Worm (Caenorhabditis elegans) whole organism, young adult: ENCODE results near the gene F31B12.3.

ENCODE experiments used
- B0336.3 ChIP-seq: fragments of 200-800 bp; sonication (Bioruptor generic); IDR thresholded peaks from 2 replicates; pipeline ENCODE4 v1.3.6; 2022; ENCODE audit warnings: missing genetic modification characterization, missing compliant biosample characterization
- D2030.7 ChIP-seq: fragments of 200-800 bp; sonication (Bioruptor generic); IDR thresholded peaks from 2 replicates; pipeline ENCODE4 v1.3.6; 2022; ENCODE audit warnings: missing genetic modification reagents, missing genetic modification characterization, missing compliant biosample characterization
- F23B12.7 ChIP-seq: sonication (generic microtip); optimal IDR thresholded peaks from 2 replicates; lab custom pipeline; 2017; ENCODE audit warnings: missing genetic modification characterization, mild to moderate bottlenecking, missing compliant biosample characterization, antibody characterized with exemption, moderate library complexity; ENCODE audit not compliant: insufficient read depth
- F33H1.4 ChIP-seq: fragments of 200-800 bp; sonication (Bioruptor generic); IDR thresholded peaks from 2 replicates; pipeline ENCODE4 v1.3.6; 2022; ENCODE audit warnings: missing genetic modification reagents, missing genetic modification characterization, missing compliant biosample characterization
- F39B2.1 ChIP-seq: fragments of 200-800 bp; sonication (Bioruptor generic); IDR thresholded peaks from 2 replicates; pipeline ENCODE4 v1.3.6; 2022; ENCODE audit warnings: missing genetic modification reagents, missing genetic modification characterization, missing compliant biosample characterization
- F49E8.2 ChIP-seq: sonication (generic microtip); optimal IDR thresholded peaks from 3 replicates; lab custom pipeline; 2017; ENCODE audit warnings: missing genetic modification characterization, mild to moderate bottlenecking, missing compliant biosample characterization, antibody characterized with exemption, moderate library complexity; ENCODE audit not compliant: insufficient read depth
- T07F8.4 ChIP-seq: sonication (generic microtip); optimal IDR thresholded peaks from 2 replicates; lab custom pipeline; 2016; ENCODE audit warnings: mild to moderate bottlenecking, missing genetic modification characterization, moderate library complexity, missing compliant biosample characterization
- T26A5.8 ChIP-seq: sonication (generic microtip); optimal IDR thresholded peaks from 2 replicates; lab custom pipeline; 2016; ENCODE audit warnings: missing genetic modification characterization, missing compliant biosample characterization
- Y53F4B.3 ChIP-seq: fragments of 200-800 bp; sonication (Bioruptor generic); IDR thresholded peaks from 2 replicates; pipeline ENCODE4 v1.3.6; 2022; ENCODE audit warnings: missing genetic modification reagents, missing genetic modification characterization, missing compliant biosample characterization
- Y79H2A.3 ChIP-seq: fragments of 200-800 bp; sonication (Bioruptor generic); conservative IDR thresholded peaks from 2 replicates; pipeline ENCODE4 v1.3.6; 2022; ENCODE audit warnings: missing genetic modification reagents, missing genetic modification characterization, missing compliant biosample characterization
- aptf-2 ChIP-seq: fragments of 200-800 bp; sonication (Bioruptor generic); conservative IDR thresholded peaks from 2 replicates; pipeline ENCODE4 v1.3.6; 2022; ENCODE audit warnings: missing genetic modification reagents, missing genetic modification characterization, missing compliant biosample characterization
- athp-1 ChIP-seq: sonication (generic microtip); optimal IDR thresholded peaks from 2 replicates; lab custom pipeline; 2017; ENCODE audit warnings: mild to moderate bottlenecking, missing genetic modification characterization, missing compliant biosample characterization
- attf-3 ChIP-seq: fragments of 200-800 bp; sonication (Bioruptor generic); conservative IDR thresholded peaks from 2 replicates; pipeline ENCODE4 v1.3.6; 2022; ENCODE audit warnings: missing genetic modification reagents, missing genetic modification characterization, missing compliant biosample characterization
- cebp-1 ChIP-seq, 2 experiments: fragments of 200-800 bp in 1 of 2; sonication (Bioruptor generic) in 1 of 2; sonication (generic microtip) in 1 of 2; IDR thresholded peaks in 1 of 2; optimal IDR thresholded peaks in 1 of 2; 2 replicates each; pipeline versions ENCODE4 v1.3.6 to Lab custom; 2017 to 2022; ENCODE audit warnings: missing compliant biosample characterization in 2 of 2, missing genetic modification characterization in 2 of 2, mild to moderate bottlenecking in 1 of 2, missing genetic modification reagents in 1 of 2, moderate library complexity in 1 of 2
- ceh-27 ChIP-seq: fragments of 200-800 bp; sonication (Bioruptor generic); optimal IDR thresholded peaks from 2 replicates; lab custom pipeline; 2018; ENCODE audit warnings: mild to moderate bottlenecking, missing genetic modification characterization, moderate library complexity, missing compliant biosample characterization
- ceh-58 ChIP-seq: fragments of 200-800 bp; sonication (Bioruptor generic); IDR thresholded peaks from 2 replicates; pipeline ENCODE4 v1.3.6; 2022; ENCODE audit warnings: missing genetic modification characterization, missing compliant biosample characterization
- ceh-79 ChIP-seq: sonication (generic microtip); optimal IDR thresholded peaks from 2 replicates; lab custom pipeline; 2017; ENCODE audit warnings: mild to moderate bottlenecking, missing genetic modification characterization, missing compliant biosample characterization
- chd-7 ChIP-seq: sonication (generic microtip); optimal IDR thresholded peaks from 2 replicates; lab custom pipeline; 2016; ENCODE audit warnings: mild to moderate bottlenecking, missing genetic modification characterization, moderate library complexity, missing compliant biosample characterization
- efl-1 ChIP-seq: fragments of 150-350 bp; optimal IDR thresholded peaks from 2 replicates; lab custom pipeline; 2014; ENCODE audit warnings: missing biosample characterization, missing genetic modification reagents, missing genetic modification characterization
- egrh-3 ChIP-seq: fragments of 200-800 bp; sonication (Bioruptor generic); IDR thresholded peaks from 2 replicates; pipeline ENCODE4 v1.3.6; 2022; ENCODE audit warnings: missing genetic modification reagents, missing genetic modification characterization, missing compliant biosample characterization
- ekl-4 ChIP-seq: fragments of 200-800 bp; sonication (Bioruptor generic); IDR thresholded peaks from 2 replicates; pipeline ENCODE4 v1.3.6; 2022; ENCODE audit warnings: missing genetic modification reagents, missing genetic modification characterization, missing compliant biosample characterization
- hlh-26 ChIP-seq: fragments of 200-800 bp; sonication (Bioruptor generic); conservative IDR thresholded peaks from 2 replicates; pipeline ENCODE4 v1.3.6; 2022; ENCODE audit warnings: missing genetic modification reagents, missing genetic modification characterization, missing compliant biosample characterization
- hsf-1 ChIP-seq: fragments of 200-800 bp; sonication (Bioruptor generic); IDR thresholded peaks from 2 replicates; pipeline ENCODE4 v1.3.6; 2022; ENCODE audit warnings: missing genetic modification reagents, missing genetic modification characterization, missing compliant biosample characterization
- let-607 ChIP-seq, 2 experiments: fragments of 200-800 bp in 1 of 2; sonication (Bioruptor generic) in 1 of 2; sonication (generic microtip) in 1 of 2; optimal IDR thresholded peaks; 2 replicates each; lab custom pipeline; 2016 to 2018; ENCODE audit warnings: mild to moderate bottlenecking in 2 of 2, missing compliant biosample characterization in 2 of 2, missing genetic modification characterization in 2 of 2, moderate library complexity in 2 of 2, missing genotype in 1 of 2
- lin-26 ChIP-seq: fragments of 200-800 bp; sonication (Bioruptor generic); IDR thresholded peaks from 2 replicates; pipeline ENCODE4 v1.3.6; 2022; ENCODE audit warnings: missing genetic modification reagents, missing genetic modification characterization, missing compliant biosample characterization
- lin-35 ChIP-seq, 3 experiments: fragments of 150-350 bp in 2 of 3; sonication (generic microtip) in 1 of 3; optimal IDR thresholded peaks; 2 replicates each; lab custom pipeline; 2014 to 2018; ENCODE audit warnings: missing biosample characterization in 3 of 3, missing genetic modification characterization in 3 of 3, missing genetic modification reagents in 3 of 3
- lsl-1 ChIP-seq: fragments of 200-800 bp; sonication (Bioruptor generic); optimal IDR thresholded peaks from 2 replicates; lab custom pipeline; 2018; ENCODE audit warnings: mild to moderate bottlenecking, missing genetic modification characterization, moderate library complexity, missing compliant biosample characterization
- mcd-1 ChIP-seq: fragments of 200-800 bp; sonication (Bioruptor generic); IDR thresholded peaks from 2 replicates; pipeline ENCODE4 v1.3.6; 2022; ENCODE audit warnings: missing genetic modification reagents, missing genetic modification characterization, missing compliant biosample characterization
- mes-4 ChIP-seq: sonication (generic microtip); optimal IDR thresholded peaks from 2 replicates; lab custom pipeline; 2016; ENCODE audit warnings: missing genotype, missing genetic modification characterization, missing compliant biosample characterization
- nfya-1 ChIP-seq: sonication (generic microtip); optimal IDR thresholded peaks from 2 replicates; lab custom pipeline; 2017; ENCODE audit warnings: antibody characterized with exemption, missing compliant biosample characterization, missing genetic modification characterization, borderline replicate concordance; ENCODE audit not compliant: insufficient read depth
- nhr-120 ChIP-seq: fragments of 200-800 bp; sonication (Bioruptor generic); IDR thresholded peaks from 2 replicates; pipeline ENCODE4 v1.3.6; 2022; ENCODE audit warnings: missing genetic modification characterization, missing compliant biosample characterization
- nhr-80 ChIP-seq: sonication (generic microtip); optimal IDR thresholded peaks from 2 replicates; lab custom pipeline; 2016; ENCODE audit warnings: missing genetic modification characterization, missing compliant biosample characterization
- nhr-90 ChIP-seq: sonication (generic microtip); optimal IDR thresholded peaks from 2 replicates; lab custom pipeline; 2016; ENCODE audit warnings: missing genotype, mild to moderate bottlenecking, missing genetic modification characterization, missing compliant biosample characterization
- pbrm-1 ChIP-seq: fragments of 200-800 bp; sonication (Bioruptor generic); IDR thresholded peaks from 2 replicates; pipeline ENCODE4 v1.3.6; 2022; ENCODE audit warnings: missing genetic modification reagents, missing genetic modification characterization, missing compliant biosample characterization
- repo-1 ChIP-seq: sonication (generic microtip); optimal IDR thresholded peaks from 2 replicates; lab custom pipeline; 2017; ENCODE audit warnings: mild to moderate bottlenecking, missing genetic modification characterization, missing compliant biosample characterization
- somi-1 ChIP-seq: fragments of 200-800 bp; sonication (Bioruptor generic); optimal IDR thresholded peaks from 2 replicates; lab custom pipeline; 2018; ENCODE audit warnings: mild to moderate bottlenecking, missing genetic modification characterization, missing compliant biosample characterization
- unc-62 ChIP-seq: fragments of 150-350 bp; optimal IDR thresholded peaks from 2 replicates; lab custom pipeline; 2014; ENCODE audit warnings: missing biosample characterization, missing genetic modification reagents, missing genetic modification characterization
- zim-3 ChIP-seq: sonication (generic microtip); optimal IDR thresholded peaks from 2 replicates; lab custom pipeline; 2017; ENCODE audit warnings: mild to moderate bottlenecking, missing genetic modification characterization, moderate library complexity, missing compliant biosample characterization
- ztf-18 ChIP-seq: sonication (generic microtip); optimal IDR thresholded peaks from 2 replicates; lab custom pipeline; 2016; ENCODE audit warnings: missing genotype, mild to moderate bottlenecking, missing genetic modification characterization, missing compliant biosample characterization
- ztf-22 ChIP-seq: fragments of 200-800 bp; sonication (Bioruptor generic); optimal IDR thresholded peaks from 2 replicates; lab custom pipeline; 2018; ENCODE audit warnings: mild to moderate bottlenecking, missing genetic modification characterization, moderate library complexity, missing compliant biosample characterization
- ztf-25 ChIP-seq: fragments of 200-800 bp; sonication (Bioruptor generic); IDR thresholded peaks from 2 replicates; pipeline ENCODE4 v1.3.6; 2022; ENCODE audit warnings: missing genetic modification reagents, missing genetic modification characterization, missing compliant biosample characterization
- ztf-26 ChIP-seq: sonication (generic microtip); optimal IDR thresholded peaks from 2 replicates; lab custom pipeline; 2017; ENCODE audit warnings: missing genetic modification characterization, missing compliant biosample characterization
- ztf-6 ChIP-seq: fragments of 200-800 bp; sonication (Bioruptor generic); IDR thresholded peaks from 2 replicates; pipeline ENCODE4 v1.3.6; 2022; ENCODE audit warnings: missing genetic modification reagents, missing genetic modification characterization, missing compliant biosample characterization

The F31B12.3 gene

DNA sequence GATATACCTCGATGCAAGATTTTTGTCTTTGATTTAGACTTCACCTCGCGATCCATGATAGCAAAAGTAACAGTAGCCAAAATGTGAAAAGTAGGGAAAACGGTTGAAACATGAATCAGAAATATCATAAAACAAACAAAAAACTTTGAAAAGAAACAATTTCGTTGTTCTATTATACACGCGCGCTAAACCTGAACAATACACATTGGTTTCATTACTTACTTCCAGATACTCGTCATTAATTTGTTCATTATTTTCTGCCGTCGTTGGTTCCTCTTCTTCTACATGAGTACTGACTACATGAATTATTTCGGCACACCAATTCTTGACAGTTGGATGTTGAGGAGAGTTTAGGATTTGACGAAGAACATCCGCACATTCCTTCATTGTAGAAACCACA lies at the start of gene F31B12.3:
Gene F31B12.3 (minus strand): TSS at position 101 of the 400 bp plus-strand sequence.
- TF ChIP-seq mes-4 (tag; lab: Kevin White, UChicago) (no peak), athp-1 (tag; lab: Kevin White, UChicago) (no peak), cebp-1 (GFP tag; IDR thresholded peaks at IDR 0.05; lab: Robert Waterston, UW) (no peak), cebp-1 (tag; optimal IDR thresholded peaks at IDR 0.05; lab: Kevin White, UChicago) (no peak), F49E8.2 (tag; lab: Kevin White, UChicago) (no peak), T07F8.4 (tag; lab: Kevin White, UChicago) (no peak), nhr-90 (tag; lab: Kevin White, UChicago) (no peak), F33H1.4 (GFP tag; lab: Robert Waterston, UW) (no peak), ztf-25 (GFP tag; lab: Robert Waterston, UW) (no peak), aptf-2 (no peak), ztf-18 (tag; lab: Kevin White, UChicago) (no peak), pbrm-1 (no peak), F23B12.7 (tag; lab: Kevin White, UChicago) (no peak), efl-1 (GFP tag; lab: Kevin White, UChicago) (no peak), ceh-27 (GFP tag; lab: Kevin White, UChicago) (no peak), unc-62 (GFP tag; lab: Kevin White, UChicago) (no peak), nfya-1 (tag; lab: Kevin White, UChicago) (no peak), chd-7 (no peak), Y53F4B.3 (GFP tag; lab: Robert Waterston, UW) (no peak), lsl-1 (GFP tag; lab: Kevin White, UChicago) (no peak), somi-1 (no peak)
- TF ChIP-seq, all 124 proteins: peak for 0

DNA sequence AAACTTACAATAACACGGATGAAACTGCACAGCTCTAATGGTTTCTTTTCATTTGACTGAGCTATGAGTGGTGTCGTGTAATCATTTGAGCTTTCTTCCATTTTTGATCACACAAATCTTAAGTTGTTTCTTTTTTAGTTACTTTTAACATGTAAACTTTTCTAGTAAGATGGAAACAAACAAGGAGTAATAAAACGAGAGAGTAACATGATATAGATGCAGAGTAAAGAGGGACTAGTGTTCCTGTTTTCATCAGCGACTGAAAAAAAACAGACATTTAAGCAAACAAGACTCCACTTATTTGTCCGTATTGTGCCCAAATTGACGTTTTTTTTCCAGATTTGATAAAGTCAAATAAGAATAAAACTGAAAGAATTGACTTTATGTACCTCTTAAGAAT lies 49.7 kb upstream of the F31B12.3 start, which contains the start of gene pgp-7:
Gene pgp-7 (minus strand): TSS at position 101 of the 400 bp plus-strand sequence.
- no peak for TF ChIP-seq T26A5.8 (tag; lab: Kevin White, UChicago)
- no peak for TF ChIP-seq pbrm-1
- no peak for TF ChIP-seq cebp-1 (GFP tag; IDR thresholded peaks at IDR 0.05; lab: Robert Waterston, UW)
- no peak for TF ChIP-seq cebp-1 (tag; optimal IDR thresholded peaks at IDR 0.05; lab: Kevin White, UChicago)
- TF ChIP-seq mcd-1 (GFP tag; lab: Robert Waterston, UW) = no peak
- TF ChIP-seq ztf-22 (GFP tag; lab: Kevin White, UChicago) = no peak
- TF ChIP-seq D2030.7 (GFP tag; lab: Robert Waterston, UW) = no peak
- no peak for TF ChIP-seq attf-3 (GFP tag; lab: Robert Waterston, UW)
- no peak for TF ChIP-seq egrh-3
- TF ChIP-seq ekl-4 (GFP tag; lab: Robert Waterston, UW) = no peak
- no peak for TF ChIP-seq let-607 (tag; optimal IDR thresholded peaks at IDR 0.05; lab: Kevin White, UChicago)
- TF ChIP-seq, all 124 proteins: peak for 0

DNA sequence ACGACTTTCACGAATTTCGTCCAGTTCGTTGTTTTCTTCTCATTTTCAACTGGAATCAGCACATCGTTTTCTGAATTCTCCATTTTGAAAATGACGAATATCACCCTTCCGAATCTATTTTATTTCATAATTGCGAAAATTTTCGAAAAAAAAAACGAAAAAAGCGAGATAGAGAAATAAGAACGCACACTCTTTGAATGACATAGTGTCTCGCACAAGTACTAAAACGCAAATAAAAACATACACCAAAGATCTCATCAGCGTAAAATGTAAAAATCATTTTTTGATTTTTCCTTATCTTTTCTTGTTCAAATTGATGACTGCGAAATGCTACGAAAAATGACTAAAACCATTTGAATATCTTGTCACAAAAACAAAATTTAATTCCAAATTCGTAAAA lies 43.9 kb upstream of the F31B12.3 start, which contains the start of gene pgp-8:
Gene pgp-8 (minus strand): TSS at position 101 of the 400 bp plus-strand sequence.
- TF ChIP-seq ceh-79 (tag; lab: Kevin White, UChicago) (no peak), nhr-80 (peak; percentile 12)

DNA sequence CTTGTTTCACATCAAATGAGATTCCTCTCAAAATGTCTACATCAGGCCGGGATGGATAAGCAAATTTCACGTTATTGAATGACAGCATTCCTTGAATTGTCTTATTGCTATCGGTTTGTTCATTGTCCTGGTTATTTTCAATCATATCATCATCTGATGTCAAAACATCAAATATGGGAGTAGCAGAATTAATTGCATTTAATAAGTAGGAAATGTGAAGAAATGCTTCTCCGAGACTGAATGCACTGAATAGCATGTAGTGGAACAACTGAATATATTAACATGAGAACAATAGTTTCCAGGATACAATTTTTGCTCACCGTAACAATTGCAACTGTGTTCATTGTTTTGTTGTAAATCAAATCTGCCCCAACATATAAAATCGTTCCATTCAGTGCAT lies 42.2 kb upstream of the F31B12.3 start:
- no peak for TF ChIP-seq F39B2.1 (GFP tag; lab: Robert Waterston, UW)
- no peak for TF ChIP-seq chd-7
- TF ChIP-seq B0336.3 (GFP tag; lab: Robert Waterston, UW) = no peak
- TF ChIP-seq somi-1 = no peak
- no peak for TF ChIP-seq nhr-120
- no peak for TF ChIP-seq lin-26 (GFP tag; lab: Robert Waterston, UW)
- TF ChIP-seq D2030.7 (GFP tag; lab: Robert Waterston, UW) = no peak
- no peak for TF ChIP-seq zim-3
- TF ChIP-seq ztf-26 = no peak
- no peak for TF ChIP-seq Y79H2A.3 (GFP tag; lab: Robert Waterston, UW)
- TF ChIP-seq F33H1.4 (GFP tag; lab: Robert Waterston, UW) = no peak
- TF ChIP-seq ceh-27 (GFP tag; lab: Kevin White, UChicago) = no peak
- TF ChIP-seq ztf-6 (GFP tag; lab: Robert Waterston, UW) = no peak
- TF ChIP-seq hsf-1 (GFP tag; lab: Robert Waterston, UW) = no peak
- no peak for TF ChIP-seq lin-35 (GFP tag; optimal IDR thresholded peaks at IDR 0.05; lab: Kevin White, UChicago)
- TF ChIP-seq hlh-26 (GFP tag; lab: Robert Waterston, UW) = no peak
- TF ChIP-seq nhr-90 (tag; lab: Kevin White, UChicago) = no peak
- TF ChIP-seq repo-1 = no peak
- no peak for TF ChIP-seq ceh-58 (GFP tag; lab: Robert Waterston, UW)
